Worm (Caenorhabditis elegans) whole organism, young adult: ENCODE data around the gene nra-1.

Source experiments
- B0019.2 ChIP-seq: fragments of 200-800 bp; sonication (Bioruptor generic); conservative IDR thresholded peaks from 2 replicates; pipeline ENCODE4 v1.3.6; 2022; ENCODE audit warnings: missing genetic modification reagents, missing genetic modification characterization, missing compliant biosample characterization
- B0035.1 ChIP-seq: sonication (generic microtip); optimal IDR thresholded peaks from 2 replicates; lab custom pipeline; 2016; ENCODE audit warnings: missing genetic modification characterization, mild to moderate bottlenecking, missing compliant biosample characterization, missing genotype, missing genetic modification reagents
- C06A6.2 ChIP-seq: fragments of 200-800 bp; sonication (Bioruptor generic); conservative IDR thresholded peaks from 2 replicates; pipeline ENCODE4 v1.3.6; 2022; ENCODE audit warnings: missing genetic modification characterization, missing compliant biosample characterization
- C17E4.6 ChIP-seq: fragments of 200-800 bp; sonication (Bioruptor generic); IDR thresholded peaks from 2 replicates; pipeline ENCODE4 v1.3.6; 2022; ENCODE audit warnings: missing genetic modification reagents, missing genetic modification characterization, missing compliant biosample characterization
- F10E7.11 ChIP-seq: sonication (generic microtip); optimal IDR thresholded peaks from 2 replicates; lab custom pipeline; 2017; ENCODE audit warnings: mild to moderate bottlenecking, missing genetic modification characterization, moderate library complexity, missing compliant biosample characterization
- F39B2.1 ChIP-seq: fragments of 200-800 bp; sonication (Bioruptor generic); IDR thresholded peaks from 2 replicates; pipeline ENCODE4 v1.3.6; 2022; ENCODE audit warnings: missing genetic modification reagents, missing genetic modification characterization, missing compliant biosample characterization
- F57A8.1 ChIP-seq: fragments of 200-800 bp; sonication (Bioruptor generic); optimal IDR thresholded peaks from 2 replicates; lab custom pipeline; 2018; ENCODE audit warnings: mild to moderate bottlenecking, missing genetic modification characterization, moderate library complexity, missing compliant biosample characterization
- T07F8.4 ChIP-seq: sonication (generic microtip); optimal IDR thresholded peaks from 2 replicates; lab custom pipeline; 2016; ENCODE audit warnings: mild to moderate bottlenecking, missing genetic modification characterization, moderate library complexity, missing compliant biosample characterization
- Y53G8AR.9 ChIP-seq: fragments of 200-800 bp; sonication (Bioruptor generic); conservative IDR thresholded peaks from 2 replicates; pipeline ENCODE4 v1.3.6; 2022; ENCODE audit warnings: missing genetic modification reagents, missing genetic modification characterization, missing compliant biosample characterization
- Y56A3A.18 ChIP-seq: fragments of 200-800 bp; sonication (Bioruptor generic); IDR thresholded peaks from 2 replicates; pipeline ENCODE4 v1.3.6; 2022; ENCODE audit warnings: missing genetic modification reagents, missing genetic modification characterization, missing compliant biosample characterization
- ccch-3 ChIP-seq: fragments of 200-800 bp; sonication (Bioruptor generic); optimal IDR thresholded peaks from 2 replicates; lab custom pipeline; 2018; ENCODE audit warnings: mild to moderate bottlenecking, missing genetic modification characterization, missing compliant biosample characterization
- cebp-2 ChIP-seq: fragments of 200-800 bp; sonication (Bioruptor generic); IDR thresholded peaks from 2 replicates; pipeline ENCODE4 v1.3.6; 2022; ENCODE audit warnings: missing genetic modification characterization, missing compliant biosample characterization
- ceh-100 ChIP-seq: fragments of 200-800 bp; sonication (Bioruptor generic); IDR thresholded peaks from 2 replicates; pipeline ENCODE4 v1.3.6; 2022; ENCODE audit warnings: missing genetic modification reagents, missing genetic modification characterization, missing compliant biosample characterization
- dox-1 ChIP-seq: fragments of 200-800 bp; sonication (Bioruptor generic); IDR thresholded peaks from 2 replicates; pipeline ENCODE4 v1.3.6; 2022; ENCODE audit warnings: missing genetic modification reagents, missing genetic modification characterization, missing compliant biosample characterization
- fkh-3 ChIP-seq: sonication (generic microtip); optimal IDR thresholded peaks from 2 replicates; lab custom pipeline; 2016; ENCODE audit warnings: mild to moderate bottlenecking, missing genetic modification characterization, missing compliant biosample characterization
- gei-17 ChIP-seq: fragments of 200-800 bp; sonication (Bioruptor generic); optimal IDR thresholded peaks from 2 replicates; lab custom pipeline; 2018; ENCODE audit warnings: mild to moderate bottlenecking, missing genetic modification characterization, missing compliant biosample characterization
- hlh-12 ChIP-seq: sonication (generic microtip); optimal IDR thresholded peaks from 2 replicates; lab custom pipeline; 2016; ENCODE audit warnings: missing genetic modification characterization, missing compliant biosample characterization
- hlh-26 ChIP-seq: fragments of 200-800 bp; sonication (Bioruptor generic); conservative IDR thresholded peaks from 2 replicates; pipeline ENCODE4 v1.3.6; 2022; ENCODE audit warnings: missing genetic modification reagents, missing genetic modification characterization, missing compliant biosample characterization
- hsf-1 ChIP-seq: fragments of 200-800 bp; sonication (Bioruptor generic); IDR thresholded peaks from 2 replicates; pipeline ENCODE4 v1.3.6; 2022; ENCODE audit warnings: missing genetic modification reagents, missing genetic modification characterization, missing compliant biosample characterization
- lag-1 ChIP-seq: fragments of 200-800 bp; sonication (Bioruptor generic); IDR thresholded peaks from 2 replicates; pipeline ENCODE4 v1.3.6; 2022; ENCODE audit warnings: missing genetic modification reagents, missing genetic modification characterization, missing compliant biosample characterization
- lsl-1 ChIP-seq: fragments of 200-800 bp; sonication (Bioruptor generic); optimal IDR thresholded peaks from 2 replicates; lab custom pipeline; 2018; ENCODE audit warnings: mild to moderate bottlenecking, missing genetic modification characterization, moderate library complexity, missing compliant biosample characterization
- lsy-27 ChIP-seq: sonication (generic microtip); optimal IDR thresholded peaks from 2 replicates; lab custom pipeline; 2017; ENCODE audit warnings: missing genetic modification characterization, mild to moderate bottlenecking, missing compliant biosample characterization, antibody characterized with exemption, missing genotype, borderline replicate concordance; ENCODE audit not compliant: insufficient read depth
- madf-10 ChIP-seq: sonication (generic microtip); optimal IDR thresholded peaks from 2 replicates; lab custom pipeline; 2016; ENCODE audit warnings: mild to moderate bottlenecking, missing genetic modification characterization, missing compliant biosample characterization
- madf-3 ChIP-seq: fragments of 200-800 bp; sonication (Bioruptor generic); IDR thresholded peaks from 2 replicates; pipeline ENCODE4 v1.3.6; 2022; ENCODE audit warnings: missing genetic modification reagents, missing genetic modification characterization, missing compliant biosample characterization
- mel-28 ChIP-seq: sonication (generic microtip); optimal IDR thresholded peaks from 2 replicates; lab custom pipeline; 2016; ENCODE audit warnings: borderline replicate concordance, mild to moderate bottlenecking, missing genetic modification characterization, missing compliant biosample characterization
- mxl-1 ChIP-seq: sonication (generic microtip); optimal IDR thresholded peaks from 2 replicates; lab custom pipeline; 2016; ENCODE audit warnings: missing genetic modification characterization, missing compliant biosample characterization
- nhr-80 ChIP-seq: sonication (generic microtip); optimal IDR thresholded peaks from 2 replicates; lab custom pipeline; 2016; ENCODE audit warnings: missing genetic modification characterization, missing compliant biosample characterization
- sdz-38 ChIP-seq: sonication (generic microtip); optimal IDR thresholded peaks from 2 replicates; lab custom pipeline; 2016; ENCODE audit warnings: missing genotype, missing genetic modification characterization, missing compliant biosample characterization
- sea-2 ChIP-seq: fragments of 200-800 bp; sonication (Bioruptor generic); IDR thresholded peaks from 2 replicates; pipeline ENCODE4 v1.3.6; 2022; ENCODE audit warnings: missing genetic modification characterization, missing compliant biosample characterization
- snpc-1.1 ChIP-seq: sonication (generic microtip); optimal IDR thresholded peaks from 2 replicates; lab custom pipeline; 2017; ENCODE audit warnings: missing genetic modification characterization, mild to moderate bottlenecking, missing compliant biosample characterization, antibody characterized with exemption, moderate library complexity, missing genotype, missing genetic modification reagents; ENCODE audit not compliant: insufficient read depth
- somi-1 ChIP-seq: fragments of 200-800 bp; sonication (Bioruptor generic); optimal IDR thresholded peaks from 2 replicates; lab custom pipeline; 2018; ENCODE audit warnings: mild to moderate bottlenecking, missing genetic modification characterization, missing compliant biosample characterization
- sptf-2 ChIP-seq: fragments of 200-800 bp; sonication (Bioruptor generic); optimal IDR thresholded peaks from 2 replicates; lab custom pipeline; 2018; ENCODE audit warnings: mild to moderate bottlenecking, missing genetic modification characterization, missing compliant biosample characterization
- tbp1 ChIP-seq: fragments of 200-800 bp; sonication (Bioruptor generic); optimal IDR thresholded peaks from 2 replicates; lab custom pipeline; 2018; ENCODE audit warnings: mild to moderate bottlenecking, missing genetic modification characterization, missing compliant biosample characterization
- ztf-22 ChIP-seq: fragments of 200-800 bp; sonication (Bioruptor generic); optimal IDR thresholded peaks from 2 replicates; lab custom pipeline; 2018; ENCODE audit warnings: mild to moderate bottlenecking, missing genetic modification characterization, moderate library complexity, missing compliant biosample characterization
- ztf-26 ChIP-seq: sonication (generic microtip); optimal IDR thresholded peaks from 2 replicates; lab custom pipeline; 2017; ENCODE audit warnings: missing genetic modification characterization, missing compliant biosample characterization
- ztf-28 ChIP-seq: fragments of 200-800 bp; sonication (Bioruptor generic); IDR thresholded peaks from 2 replicates; pipeline ENCODE4 v1.3.6; 2022; ENCODE audit warnings: missing genetic modification reagents, missing genetic modification characterization, missing compliant biosample characterization

The nra-1 gene

DNA sequence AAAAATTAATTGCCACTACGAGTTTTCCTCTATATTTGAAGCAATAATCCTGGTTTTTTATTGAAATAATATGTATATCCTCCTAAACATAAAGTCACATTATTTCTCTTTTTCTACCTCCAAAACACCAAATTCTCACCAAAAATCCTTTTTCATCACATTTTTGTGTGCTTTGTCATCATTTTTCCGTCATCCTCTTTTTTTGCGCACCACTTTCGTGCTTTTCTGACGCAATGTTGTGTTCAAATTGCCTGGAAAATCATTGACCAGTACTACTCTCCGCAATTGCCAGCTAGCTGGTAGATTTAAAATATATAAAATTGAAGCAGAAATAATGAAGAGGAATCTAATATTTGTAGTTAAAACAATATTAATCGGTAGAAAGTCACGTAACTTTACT, 15.9 kb downstream of the nra-1 start (continued):
- TF ChIP-seq Y56A3A.18 (no peak), ztf-22 (GFP tag; lab: Kevin White, UChicago) (no peak)

DNA sequence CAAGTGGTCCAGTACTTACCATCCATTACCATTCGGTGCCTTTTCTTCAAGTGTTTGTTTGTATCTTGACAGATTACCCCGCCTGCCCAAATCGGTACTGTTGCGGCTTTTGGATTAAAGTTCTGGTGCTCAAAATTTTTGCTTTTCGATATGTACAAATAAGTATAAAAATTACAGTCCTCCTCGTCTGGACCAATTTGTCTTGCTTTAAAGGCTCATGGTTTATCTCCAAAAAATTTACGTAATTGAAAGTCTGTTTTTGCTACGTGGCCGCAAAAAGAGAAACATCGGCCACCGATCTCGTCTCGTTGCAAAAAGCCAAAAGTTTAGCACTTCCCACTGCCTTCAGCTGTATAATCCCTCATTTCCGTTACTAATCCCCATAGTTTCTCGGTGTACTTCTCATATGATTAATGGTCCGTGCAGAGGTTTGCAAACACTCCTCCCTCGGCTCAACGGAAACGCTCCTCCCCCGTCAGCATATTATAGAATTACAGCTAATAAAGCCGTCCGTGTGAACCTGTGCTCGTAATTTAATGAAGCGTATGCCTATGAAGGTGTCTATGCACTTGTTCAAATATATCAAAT, 16.6 kb downstream of the nra-1 start:
- TF ChIP-seq F39B2.1: no peak
- TF ChIP-seq hsf-1 (GFP tag; lab: Robert Waterston, UW): no peak
- TF ChIP-seq sptf-2 (GFP tag; lab: Kevin White, UChicago): no peak

DNA sequence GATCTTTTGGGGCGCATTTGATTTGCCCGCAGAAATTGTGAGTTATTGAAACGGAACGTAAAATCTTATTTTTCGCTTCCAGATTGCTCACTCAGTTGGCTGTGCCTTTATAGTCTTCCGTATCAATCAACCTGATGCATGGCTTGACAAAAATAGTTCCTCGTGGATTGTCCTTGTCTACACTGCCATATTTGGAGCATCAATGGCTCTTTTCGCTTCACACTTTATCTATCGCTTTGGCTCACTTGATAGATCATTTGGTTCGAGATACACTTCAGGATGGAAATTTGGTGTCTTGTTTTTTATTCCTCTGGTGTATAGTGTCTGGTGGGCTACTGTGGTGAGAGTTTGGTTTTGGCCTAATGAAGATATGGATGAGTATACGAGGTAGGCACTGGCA, 18.3 kb downstream of the nra-1 start:
- TF ChIP-seq T07F8.4 (tag; lab: Kevin White, UChicago) (no peak), somi-1 (no peak), fkh-3 (tag; lab: Kevin White, UChicago) (no peak), ccch-3 (GFP tag; lab: Kevin White, UChicago) (no peak), nhr-80 (tag; lab: Kevin White, UChicago) (no peak), sptf-2 (GFP tag; lab: Kevin White, UChicago) (no peak), B0019.2 (GFP tag; lab: Robert Waterston, UW) (no peak), lag-1 (no peak)

DNA sequence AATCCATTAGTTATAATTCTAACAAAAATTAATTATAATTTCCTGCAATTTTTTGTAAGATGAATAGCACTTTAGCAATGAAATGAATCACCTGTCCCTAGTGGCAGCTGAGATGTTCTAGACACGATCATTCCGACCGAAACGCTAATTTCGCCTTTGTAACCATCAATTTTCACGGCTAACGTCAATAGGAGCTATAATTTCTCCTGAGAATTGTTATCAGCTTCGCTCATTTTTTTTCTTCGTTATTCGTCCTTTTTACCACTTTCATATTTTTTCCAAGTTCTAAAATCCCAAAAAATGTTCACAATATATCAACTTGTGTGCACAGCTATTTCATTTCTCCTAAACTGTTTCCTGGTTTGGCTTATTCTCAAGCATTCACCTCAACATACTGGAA, 18.7 kb downstream of the nra-1 start, which contains the start of gene str-187:
TSS of gene str-187 (plus strand) at position 301 of the 400 bp plus-strand sequence.
- TF ChIP-seq C17E4.6 (GFP tag; lab: Robert Waterston, UW) (no peak), snpc-1.1 (tag; lab: Kevin White, UChicago) (no peak), dox-1 (GFP tag; lab: Robert Waterston, UW) (no peak), B0035.1 (tag; lab: Kevin White, UChicago) (no peak), lsl-1 (GFP tag; lab: Kevin White, UChicago) (no peak), hlh-12 (tag; lab: Kevin White, UChicago) (no peak), madf-3 (GFP tag; lab: Robert Waterston, UW) (no peak), sea-2 (GFP tag; lab: Robert Waterston, UW) (no peak), lsy-27 (tag; lab: Kevin White, UChicago) (no peak), C06A6.2 (GFP tag; lab: Robert Waterston, UW) (no peak), ceh-100 (GFP tag; lab: Robert Waterston, UW) (no peak), sdz-38 (tag; lab: Kevin White, UChicago) (no peak), F57A8.1 (GFP tag; lab: Kevin White, UChicago) (no peak), Y53G8AR.9 (GFP tag; lab: Robert Waterston, UW) (no peak), madf-10 (tag; lab: Kevin White, UChicago) (no peak), mel-28 (no peak), tbp1 (no peak), ztf-28 (no peak)

DNA sequence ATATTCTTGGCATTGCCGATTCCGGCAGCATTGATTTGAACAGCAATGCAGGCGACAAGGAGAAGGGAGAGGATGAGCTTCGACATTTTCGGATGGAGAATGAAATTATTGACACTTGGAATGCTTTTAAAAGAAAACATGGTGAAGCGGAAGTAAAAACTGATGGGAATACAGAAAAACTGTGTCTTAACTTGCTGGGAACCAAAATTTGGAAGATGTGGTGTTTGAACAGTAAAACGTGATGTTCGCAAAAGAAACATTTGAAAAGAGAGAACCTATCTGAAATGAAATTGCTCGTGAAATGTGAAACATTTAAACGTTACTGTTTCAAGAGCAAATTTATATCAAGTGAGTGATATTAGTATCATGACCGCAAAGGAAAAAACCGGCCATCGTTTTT, 19.3 kb downstream of the nra-1 start, which contains the start of gene F26D10.13:
TSS of gene F26D10.13 (minus strand) at position 101 of the 400 bp plus-strand sequence.
- no peak for TF ChIP-seq cebp-2
- TF ChIP-seq hlh-26: no peak
- TF ChIP-seq ztf-22 (GFP tag; lab: Kevin White, UChicago): no peak
- TF ChIP-seq F10E7.11: no peak
- no peak for TF ChIP-seq ztf-26 (tag; lab: Kevin White, UChicago)
- TF ChIP-seq mxl-1: no peak
- TF ChIP-seq gei-17 (GFP tag; lab: Kevin White, UChicago): no peak
